Fruit fly (Drosophila melanogaster): ENCODE results near the gene CG8927.
A peak's percentile ranks its signal among the peaks of the same experiment; 100 is the strongest.

The CG8927 gene

dm6 chr3R:16225351-16225750 is 44.5 kb downstream of the CG8927 start, which contains the start of gene tara:
tara (plus strand) TSS chr3R:16225651.
- TF ChIP-seq CG12942 (GFP tag; optimal IDR thresholded peaks at IDR 0.05) = no peak
- TF ChIP-seq onecut (GFP tag; IDR thresholded peaks at IDR 0.05) = 0 out of 2 replicates have a peak, but pooled peaks have one; percentile 10

DNA sequence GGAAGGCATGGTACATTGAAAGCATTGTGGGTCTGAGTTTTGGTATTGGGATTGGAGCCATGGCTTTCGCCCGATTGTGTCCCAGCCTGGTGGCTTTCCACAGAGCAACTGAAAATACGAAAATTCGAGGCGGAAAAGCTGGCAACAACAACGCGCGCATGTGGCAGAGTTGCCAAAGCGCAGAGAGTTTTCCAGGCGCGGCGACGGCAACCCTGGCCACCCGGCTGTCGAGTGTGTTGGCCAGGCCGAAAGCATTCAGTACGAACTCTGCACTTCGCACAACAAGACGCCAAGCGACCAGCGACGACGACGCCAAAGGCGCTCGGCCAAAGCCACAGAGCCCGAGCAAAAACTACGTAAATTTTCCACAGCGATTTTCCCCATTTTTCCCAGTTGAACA is 44.9 kb downstream of the CG8927 start:
- TF ChIP-seq CG15479 (GFP tag; optimal IDR thresholded peaks at IDR 0.05) = no peak
- TF ChIP-seq Jarid2 (GFP tag; optimal IDR thresholded peaks at IDR 0.05) = peak; percentile 62
- no peak for TF ChIP-seq CG3995 (GFP tag; optimal IDR thresholded peaks at IDR 0.05)
- TF ChIP-seq NC2α (GFP tag; optimal IDR thresholded peaks at IDR 0.05) = no peak
- TF ChIP-seq stwl (tag; optimal IDR thresholded peaks at IDR 0.05) = no peak
- no peak for TF ChIP-seq nmo (GFP tag; optimal IDR thresholded peaks at IDR 0.05)
- TF ChIP-seq toy (GFP tag; IDR thresholded peaks at IDR 0.05) = no peak
- TF ChIP-seq Rx (GFP tag; IDR thresholded peaks at IDR 0.05) = no peak
- no peak for TF ChIP-seq wek (GFP tag; optimal IDR thresholded peaks at IDR 0.05)
- no peak for TF ChIP-seq CoRest (tag; optimal IDR thresholded peaks at IDR 0.05)
- peak; percentile 13 for TF ChIP-seq Hand (GFP tag; optimal IDR thresholded peaks at IDR 0.05)
- no peak for TF ChIP-seq dpn (GFP tag; optimal IDR thresholded peaks at IDR 0.05)
- no peak for TF ChIP-seq ase (GFP tag; IDR thresholded peaks at IDR 0.05)
- TF ChIP-seq CG17612 (GFP tag; IDR thresholded peaks at IDR 0.05) = no peak
- TF ChIP-seq ci (GFP tag; IDR thresholded peaks at IDR 0.05) = no peak
- no peak for TF ChIP-seq grn (GFP tag; optimal IDR thresholded peaks at IDR 0.05)
- no peak for TF ChIP-seq pros (GFP tag; optimal IDR thresholded peaks at IDR 0.05)
- TF ChIP-seq PHDP (tag; optimal IDR thresholded peaks at IDR 0.05) = no peak
- no peak for TF ChIP-seq CG6272 (GFP tag; IDR thresholded peaks at IDR 0.05)
- TF ChIP-seq CG6854 (GFP tag; optimal IDR thresholded peaks at IDR 0.05) = no peak
- no peak for TF ChIP-seq CG17912 (GFP tag; optimal IDR thresholded peaks at IDR 0.05)
- TF ChIP-seq luna (GFP tag; optimal IDR thresholded peaks at IDR 0.05) = no peak
- TF ChIP-seq CG11723 (GFP tag; optimal IDR thresholded peaks at IDR 0.05) = no peak
- TF ChIP-seq ab (GFP tag; optimal IDR thresholded peaks at IDR 0.05) = no peak
- TF ChIP-seq Max (GFP tag; optimal IDR thresholded peaks at IDR 0.05) = no peak
- TF ChIP-seq rib (GFP tag; IDR thresholded peaks at IDR 0.05) = no peak
- no peak for TF ChIP-seq crc (GFP tag; optimal IDR thresholded peaks at IDR 0.05)
- no peak for TF ChIP-seq CG18262 (tag; optimal IDR thresholded peaks at IDR 0.05)
- no peak for TF ChIP-seq CG8290 (GFP tag; optimal IDR thresholded peaks at IDR 0.05)
- TF ChIP-seq CG8290 (tag; optimal IDR thresholded peaks at IDR 0.05) = peak in 1 of 2 experiments; percentile 52
- TF ChIP-seq CG12744 (GFP tag; optimal IDR thresholded peaks at IDR 0.05) = no peak
- TF ChIP-seq tgo (GFP tag; IDR thresholded peaks at IDR 0.05) = no peak
- TF ChIP-seq Taf1 (GFP tag; IDR thresholded peaks at IDR 0.05) = no peak
- TF ChIP-seq onecut (GFP tag; IDR thresholded peaks at IDR 0.05) = no peak
- no peak for TF ChIP-seq CG11560 (tag; IDR thresholded peaks at IDR 0.05)
- no peak for TF ChIP-seq tin (GFP tag; optimal IDR thresholded peaks at IDR 0.05)
- no peak for TF ChIP-seq Atf6 (GFP tag; IDR thresholded peaks at IDR 0.05)
- TF ChIP-seq CG9797 (GFP tag; optimal IDR thresholded peaks at IDR 0.05) = no peak
- TF ChIP-seq CG10366 (GFP tag; IDR thresholded peaks at IDR 0.05) = no peak
- TF ChIP-seq klu (GFP tag; IDR thresholded peaks at IDR 0.05) = no peak
- no peak for TF ChIP-seq Bgb (GFP tag; IDR thresholded peaks at IDR 0.05; ENCODE audit: partially characterized antibody)
- TF ChIP-seq z (GFP tag; IDR thresholded peaks at IDR 0.05) = no peak
- TF ChIP-seq CG3065 (GFP tag; optimal IDR thresholded peaks at IDR 0.05) = no peak
- no peak for TF ChIP-seq CG1832 (GFP tag; optimal IDR thresholded peaks at IDR 0.05)
- TF ChIP-seq mirr (GFP tag; optimal IDR thresholded peaks at IDR 0.05) = peak; percentile 2
- no peak for TF ChIP-seq CG13775 (GFP tag; optimal IDR thresholded peaks at IDR 0.05)
- TF ChIP-seq Neu2 (GFP tag; optimal IDR thresholded peaks at IDR 0.05; ENCODE audit: borderline replicate concordance) = no peak
- no peak for TF ChIP-seq hbn (GFP tag; IDR thresholded peaks at IDR 0.05; ENCODE audit: partially characterized antibody)
- no peak for TF ChIP-seq salm (tag; optimal IDR thresholded peaks at IDR 0.05)
- TF ChIP-seq Med (GFP tag) = peak; percentile 77
